Fruit fly (Drosophila melanogaster): Measurements from ENCODE around the gene CG32301.

CG32301 gene

dm6 chr3L:2243846-2244528 lies at the start of gene CG32301:
Gene CG32301, plus strand, starts transcription at chr3L:2244478.
- TF ChIP-seq usp (GFP tag; optimal IDR thresholded peaks at IDR 0.05) (no peak), CG8478 (optimal IDR thresholded peaks at IDR 0.05) (no peak), Dll (optimal IDR thresholded peaks at IDR 0.05) (no peak), psq (optimal IDR thresholded peaks at IDR 0.05) (no peak), pan (optimal IDR thresholded peaks at IDR 0.05) (no peak), EcR (GFP tag; optimal IDR thresholded peaks at IDR 0.05) (no peak)

- no peak for TF ChIP-seq CG8478 (optimal IDR thresholded peaks at IDR 0.05)
- TF ChIP-seq psq (optimal IDR thresholded peaks at IDR 0.05): no peak
- no peak for TF ChIP-seq pan (optimal IDR thresholded peaks at IDR 0.05)
- no peak for TF ChIP-seq EcR (GFP tag; optimal IDR thresholded peaks at IDR 0.05)
- TF ChIP-seq usp (GFP tag; optimal IDR thresholded peaks at IDR 0.05): no peak
- TF ChIP-seq Dll (optimal IDR thresholded peaks at IDR 0.05): no peak
Observed at dm6 chr3L:2196713-2197112, 47.6 kb upstream of the CG32301 start, which contains the start of gene CG8960. Gene CG8960, plus strand, starts transcription at chr3L:2197013.

- TF ChIP-seq usp (GFP tag; optimal IDR thresholded peaks at IDR 0.05) (no peak), EcR (GFP tag; optimal IDR thresholded peaks at IDR 0.05) (no peak), psq (optimal IDR thresholded peaks at IDR 0.05) (no peak), pan (optimal IDR thresholded peaks at IDR 0.05) (no peak), Dll (optimal IDR thresholded peaks at IDR 0.05) (no peak), CG8478 (optimal IDR thresholded peaks at IDR 0.05) (no peak)
Observed at dm6 chr3L:2212403-2212802, 31.9 kb upstream of the CG32301 start, which contains the start of gene CG15878. Gene CG15878, minus strand, starts transcription at chr3L:2212503.

dm6 chr3L:2228367-2229171 lies 15.7 kb upstream of the CG32301 start:
- TF ChIP-seq Dll (optimal IDR thresholded peaks at IDR 0.05): no peak
- no peak for TF ChIP-seq usp (GFP tag; optimal IDR thresholded peaks at IDR 0.05)

- no peak for TF ChIP-seq CG8478 (optimal IDR thresholded peaks at IDR 0.05)
- no peak for TF ChIP-seq usp (GFP tag; optimal IDR thresholded peaks at IDR 0.05)
- no peak for TF ChIP-seq pan (optimal IDR thresholded peaks at IDR 0.05)
- TF ChIP-seq Dll (optimal IDR thresholded peaks at IDR 0.05): no peak
- TF ChIP-seq EcR (GFP tag; optimal IDR thresholded peaks at IDR 0.05): no peak
- TF ChIP-seq psq (optimal IDR thresholded peaks at IDR 0.05): no peak
Observed at dm6 chr3L:2229172-2229696, 15.0 kb upstream of the CG32301 start, which contains the start of gene Oseg2. Gene Oseg2, plus strand, starts transcription at chr3L:2229646.

dm6 chr3L:2237034-2237433 lies 7.2 kb upstream of the CG32301 start, which contains the start of gene CG9018:
Gene CG9018, minus strand, starts transcription at chr3L:2237076.
- no peak for TF ChIP-seq usp (GFP tag; optimal IDR thresholded peaks at IDR 0.05)
- TF ChIP-seq psq (optimal IDR thresholded peaks at IDR 0.05): no peak
- no peak for TF ChIP-seq CG8478 (optimal IDR thresholded peaks at IDR 0.05)
- no peak for TF ChIP-seq Dll (optimal IDR thresholded peaks at IDR 0.05)
- no peak for TF ChIP-seq EcR (GFP tag; optimal IDR thresholded peaks at IDR 0.05)
- TF ChIP-seq pan (optimal IDR thresholded peaks at IDR 0.05): no peak

dm6 chr3L:2237543-2238233 lies 6.6 kb upstream of the CG32301 start, which contains the start of gene ACXD:
Gene ACXD, plus strand, starts transcription at chr3L:2237608.
- no peak for TF ChIP-seq Dll (optimal IDR thresholded peaks at IDR 0.05)
- TF ChIP-seq pan (optimal IDR thresholded peaks at IDR 0.05): no peak
- no peak for TF ChIP-seq EcR (GFP tag; optimal IDR thresholded peaks at IDR 0.05)
- no peak for TF ChIP-seq CG8478 (optimal IDR thresholded peaks at IDR 0.05)
- TF ChIP-seq psq (optimal IDR thresholded peaks at IDR 0.05): no peak
- no peak for TF ChIP-seq usp (GFP tag; optimal IDR thresholded peaks at IDR 0.05)

dm6 chr3L:2248335-2248734 lies 4.1 kb downstream of the CG32301 start, which contains the start of gene CG32305:
Gene CG32305, plus strand, starts transcription at chr3L:2248635.
- TF ChIP-seq pan (optimal IDR thresholded peaks at IDR 0.05) (no peak), usp (GFP tag; optimal IDR thresholded peaks at IDR 0.05) (no peak), EcR (GFP tag; optimal IDR thresholded peaks at IDR 0.05) (no peak), Dll (optimal IDR thresholded peaks at IDR 0.05) (no peak), psq (optimal IDR thresholded peaks at IDR 0.05) (no peak), CG8478 (optimal IDR thresholded peaks at IDR 0.05) (no peak)

dm6 chr3L:2253962-2254662 lies 9.8 kb downstream of the CG32301 start:
- TF ChIP-seq usp (GFP tag; optimal IDR thresholded peaks at IDR 0.05) (no peak), pan (optimal IDR thresholded peaks at IDR 0.05) (no peak), CG8478 (optimal IDR thresholded peaks at IDR 0.05) (no peak), Dll (optimal IDR thresholded peaks at IDR 0.05) (no peak), EcR (GFP tag; optimal IDR thresholded peaks at IDR 0.05) (no peak), psq (optimal IDR thresholded peaks at IDR 0.05) (no peak)

- TF ChIP-seq Dll (optimal IDR thresholded peaks at IDR 0.05) (no peak), CG8478 (optimal IDR thresholded peaks at IDR 0.05) (no peak), pan (optimal IDR thresholded peaks at IDR 0.05) (no peak), usp (GFP tag; optimal IDR thresholded peaks at IDR 0.05) (no peak), EcR (GFP tag; optimal IDR thresholded peaks at IDR 0.05) (no peak), psq (optimal IDR thresholded peaks at IDR 0.05) (no peak)
Observed at dm6 chr3L:2255775-2256174, 11.5 kb downstream of the CG32301 start.
